Worm (Caenorhabditis elegans) whole organism, L1 larva: ENCODE results near the gene nmur-1.

Experiments
- C34B4.2 ChIP-seq: sonication (generic microtip); optimal IDR thresholded peaks from 2 replicates; lab custom pipeline; 2017; ENCODE audit warnings: mild to moderate bottlenecking, missing genetic modification characterization, missing compliant biosample characterization
- F16B12.6 ChIP-seq: fragments of 150-350 bp; optimal IDR thresholded peaks from 2 replicates; lab custom pipeline; 2014; ENCODE audit warnings: missing biosample characterization, missing genetic modification characterization
- Y116A8C.19 ChIP-seq: sonication (generic microtip); optimal IDR thresholded peaks from 2 replicates; lab custom pipeline; 2016; ENCODE audit warnings: missing compliant biosample characterization, missing genetic modification characterization, borderline replicate concordance
- aha-1 ChIP-seq: fragments of 150-350 bp; optimal IDR thresholded peaks from 2 replicates; lab custom pipeline; 2014; ENCODE audit warnings: missing biosample characterization, missing genetic modification characterization
- ama-1 ChIP-seq: fragments of 150-350 bp; optimal IDR thresholded peaks from 2 replicates; lab custom pipeline; 2014
- ceh-63 ChIP-seq: fragments of 200-800 bp; sonication (Bioruptor generic); optimal IDR thresholded peaks from 2 replicates; lab custom pipeline; 2018; ENCODE audit warnings: mild to moderate bottlenecking, missing genetic modification characterization, missing compliant biosample characterization
- ceh-8 ChIP-seq: fragments of 200-800 bp; sonication (Bioruptor generic); optimal IDR thresholded peaks from 2 replicates; lab custom pipeline; 2018; ENCODE audit warnings: mild to moderate bottlenecking, missing genetic modification characterization, moderate library complexity, missing compliant biosample characterization
- ces-1 ChIP-seq: fragments of 150-350 bp; optimal IDR thresholded peaks from 2 replicates; lab custom pipeline; 2014; ENCODE audit warnings: missing biosample characterization, missing genetic modification reagents, missing genetic modification characterization
- efl-1 ChIP-seq, 4 experiments: fragments of 150-350 bp; optimal IDR thresholded peaks in 3 of 4; peaks in 1 of 4; 1 replicate in 1 of 4; 2 replicates in 3 of 4; lab custom pipeline; 2014; ENCODE audit warnings: missing biosample characterization in 2 of 4, missing genetic modification characterization in 2 of 4, missing genetic modification reagents in 2 of 4
- efl-3 ChIP-seq: fragments of 200-800 bp; sonication (Bioruptor generic); optimal IDR thresholded peaks from 2 replicates; lab custom pipeline; 2018; ENCODE audit warnings: mild to moderate bottlenecking, missing genetic modification characterization, missing compliant biosample characterization
- egl-27 ChIP-seq, 2 experiments: fragments of 150-350 bp in 1 of 2; sonication (generic microtip); optimal IDR thresholded peaks; 3 replicates each; lab custom pipeline; 2017 to 2018; ENCODE audit warnings: missing biosample characterization in 2 of 2, missing genetic modification characterization in 2 of 2, missing genetic modification reagents in 2 of 2
- elt-3 ChIP-seq, 6 experiments: fragments of 150-350 bp in 1 of 6; sonication (generic microtip); optimal IDR thresholded peaks; 2 replicates each; lab custom pipeline; 2017 to 2018; ENCODE audit warnings: missing biosample characterization in 6 of 6, missing genetic modification characterization in 6 of 6, inconsistent platforms in 1 of 6
- fkh-10 ChIP-seq: sonication (generic microtip); optimal IDR thresholded peaks from 2 replicates; lab custom pipeline; 2017; ENCODE audit warnings: missing biosample characterization, missing genetic modification reagents, missing genetic modification characterization
- fkh-4 ChIP-seq: sonication (generic microtip); optimal IDR thresholded peaks from 2 replicates; lab custom pipeline; 2016; ENCODE audit warnings: missing compliant biosample characterization, missing genetic modification characterization, borderline replicate concordance
- fkh-8 ChIP-seq: sonication (generic microtip); optimal IDR thresholded peaks from 2 replicates; lab custom pipeline; 2016; ENCODE audit warnings: mild to moderate bottlenecking, missing genetic modification characterization, missing compliant biosample characterization
- fos-1 ChIP-seq: fragments of 150-350 bp; optimal IDR thresholded peaks from 2 replicates; lab custom pipeline; 2014; ENCODE audit warnings: missing biosample characterization, missing genetic modification characterization
- grh-1 ChIP-seq: fragments of 200-800 bp; sonication (Bioruptor generic); IDR thresholded peaks from 2 replicates; pipeline ENCODE4 v1.3.6; 2022; ENCODE audit warnings: missing genetic modification reagents, missing genetic modification characterization, missing compliant biosample characterization
- hlh-17 ChIP-seq: fragments of 200-800 bp; sonication (Bioruptor generic); optimal IDR thresholded peaks from 2 replicates; lab custom pipeline; 2018; ENCODE audit warnings: missing genetic modification characterization, mild to moderate bottlenecking, missing compliant biosample characterization, moderate library complexity, borderline replicate concordance
- hlh-4 ChIP-seq: sonication (generic microtip); optimal IDR thresholded peaks from 2 replicates; lab custom pipeline; 2016; ENCODE audit warnings: mild to moderate bottlenecking, missing genetic modification characterization, missing compliant biosample characterization
- hpl-2 ChIP-seq: fragments of 150-350 bp; optimal IDR thresholded peaks from 2 replicates; lab custom pipeline; 2014; ENCODE audit warnings: missing biosample characterization, missing genetic modification reagents, missing genetic modification characterization
- irx-1 ChIP-seq: sonication (generic microtip); optimal IDR thresholded peaks from 2 replicates; lab custom pipeline; 2016; ENCODE audit warnings: missing genetic modification characterization, missing compliant biosample characterization
- isw-1 ChIP-seq: fragments of 200-800 bp; sonication (Bioruptor generic); IDR thresholded peaks from 2 replicates; pipeline ENCODE4 v1.3.6; 2022; ENCODE audit warnings: missing genetic modification characterization, missing compliant biosample characterization
- jun-1 ChIP-seq: fragments of 150-350 bp; optimal IDR thresholded peaks from 2 replicates; lab custom pipeline; 2014; ENCODE audit warnings: missing biosample characterization, missing genetic modification reagents, missing genetic modification characterization
- lin-13 ChIP-seq: fragments of 150-350 bp; optimal IDR thresholded peaks from 2 replicates; lab custom pipeline; 2014; ENCODE audit warnings: missing biosample characterization, missing genetic modification reagents, missing genetic modification characterization
- lin-14 ChIP-seq: fragments of 200-800 bp; sonication (Bioruptor generic); optimal IDR thresholded peaks from 2 replicates; lab custom pipeline; 2018; ENCODE audit warnings: mild to moderate bottlenecking, missing genetic modification characterization, moderate library complexity, missing compliant biosample characterization
- lin-15B ChIP-seq: fragments of 150-350 bp; sonication (generic microtip); optimal IDR thresholded peaks from 3 replicates; lab custom pipeline; 2014; ENCODE audit warnings: missing biosample characterization, missing genetic modification characterization
- lin-39 ChIP-seq: fragments of 150-350 bp; optimal IDR thresholded peaks from 2 replicates; lab custom pipeline; 2014; ENCODE audit warnings: missing biosample characterization, missing genetic modification reagents, missing genetic modification characterization
- lir-3 ChIP-seq: sonication (generic microtip); optimal IDR thresholded peaks from 2 replicates; lab custom pipeline; 2016; ENCODE audit warnings: mild to moderate bottlenecking, missing genetic modification characterization, moderate library complexity, missing compliant biosample characterization; ENCODE audit not compliant: poor library complexity
- lsy-2 ChIP-seq, 2 experiments: fragments of 150-350 bp; optimal IDR thresholded peaks; 2 replicates each; lab custom pipeline; 2014; ENCODE audit warnings: missing biosample characterization in 2 of 2, missing genetic modification characterization in 2 of 2
- mab-9 ChIP-seq: fragments of 200-800 bp; sonication (Bioruptor generic); IDR thresholded peaks from 2 replicates; pipeline ENCODE4 v1.3.6; 2022; ENCODE audit warnings: missing genetic modification reagents, missing genetic modification characterization, missing compliant biosample characterization
- mdl-1 ChIP-seq, 2 experiments: fragments of 150-350 bp; optimal IDR thresholded peaks; 2 replicates each; lab custom pipeline; 2014 to 2017; ENCODE audit warnings: missing biosample characterization in 2 of 2, missing genetic modification characterization in 2 of 2, inconsistent platforms in 1 of 2
- mep-1 ChIP-seq: fragments of 150-350 bp; optimal IDR thresholded peaks from 2 replicates; lab custom pipeline; 2014; ENCODE audit warnings: missing biosample characterization, missing genetic modification characterization
- nhr-11 ChIP-seq: fragments of 150-350 bp; optimal IDR thresholded peaks from 2 replicates; lab custom pipeline; 2014; ENCODE audit warnings: missing biosample characterization, missing genetic modification characterization
- nhr-12 ChIP-seq: sonication (generic microtip); optimal IDR thresholded peaks from 2 replicates; lab custom pipeline; 2017; ENCODE audit warnings: missing biosample characterization, missing genetic modification characterization
- nhr-237 ChIP-seq: fragments of 150-350 bp; optimal IDR thresholded peaks from 2 replicates; lab custom pipeline; 2014; ENCODE audit warnings: missing biosample characterization, missing genetic modification characterization
- nhr-71 ChIP-seq: sonication (generic microtip); optimal IDR thresholded peaks from 2 replicates; lab custom pipeline; 2016; ENCODE audit warnings: mild to moderate bottlenecking, missing genetic modification characterization, moderate library complexity, missing compliant biosample characterization
- nhr-76 ChIP-seq: sonication (generic microtip); optimal IDR thresholded peaks from 2 replicates; lab custom pipeline; 2017; ENCODE audit warnings: missing biosample characterization, missing genetic modification characterization
- nhr-77 ChIP-seq: fragments of 150-350 bp; optimal IDR thresholded peaks from 2 replicates; lab custom pipeline; 2014; ENCODE audit warnings: missing biosample characterization, missing genetic modification characterization
- nhr-85 ChIP-seq: sonication (generic microtip); peaks from one replicate; lab custom pipeline; 2016; ENCODE audit warnings: missing genetic modification characterization, inconsistent platforms, missing compliant biosample characterization
- nhr-90 ChIP-seq: sonication (generic microtip); optimal IDR thresholded peaks from 2 replicates; lab custom pipeline; 2016; ENCODE audit warnings: mild to moderate bottlenecking, missing genetic modification characterization, missing compliant biosample characterization; ENCODE audit not compliant: poor library complexity
- pag-3 ChIP-seq: sonication (generic microtip); optimal IDR thresholded peaks from 2 replicates; lab custom pipeline; 2017; ENCODE audit warnings: missing genetic modification characterization, mild to moderate bottlenecking, missing compliant biosample characterization, antibody characterized with exemption, borderline replicate concordance; ENCODE audit not compliant: insufficient read depth
- pax-3 ChIP-seq: fragments of 200-800 bp; sonication (Bioruptor generic); optimal IDR thresholded peaks from 2 replicates; lab custom pipeline; 2018; ENCODE audit warnings: mild to moderate bottlenecking, missing genetic modification characterization, moderate library complexity, missing compliant biosample characterization
- snu-23 ChIP-seq: sonication (generic microtip); optimal IDR thresholded peaks from 2 replicates; lab custom pipeline; 2016; ENCODE audit warnings: missing genetic modification characterization, missing compliant biosample characterization
- sptf-1 ChIP-seq: fragments of 150-350 bp; optimal IDR thresholded peaks from 2 replicates; lab custom pipeline; 2014; ENCODE audit warnings: missing biosample characterization, missing genetic modification characterization
- swsn-7 ChIP-seq: sonication (generic microtip); optimal IDR thresholded peaks from 2 replicates; lab custom pipeline; 2016; ENCODE audit warnings: missing genetic modification characterization, missing compliant biosample characterization
- tbx-2 ChIP-seq: sonication (generic microtip); optimal IDR thresholded peaks from 2 replicates; lab custom pipeline; 2016; ENCODE audit warnings: missing genetic modification characterization, missing compliant biosample characterization
- unc-30 ChIP-seq: sonication (generic microtip); optimal IDR thresholded peaks from 2 replicates; lab custom pipeline; 2017; ENCODE audit warnings: missing biosample characterization, missing genetic modification characterization
- unc-62 ChIP-seq: fragments of 150-350 bp; optimal IDR thresholded peaks from 2 replicates; lab custom pipeline; 2014; ENCODE audit warnings: missing biosample characterization, missing genetic modification reagents, missing genetic modification characterization
- unc-98 ChIP-seq: fragments of 200-800 bp; sonication (Bioruptor generic); IDR thresholded peaks from 2 replicates; pipeline ENCODE4 v1.3.6; 2022; ENCODE audit warnings: missing genetic modification characterization, missing compliant biosample characterization
- vab-15 ChIP-seq: sonication (generic microtip); optimal IDR thresholded peaks from 2 replicates; lab custom pipeline; 2017; ENCODE audit warnings: missing genotype, mild to moderate bottlenecking, missing genetic modification characterization, missing compliant biosample characterization
- xbp-1 ChIP-seq: sonication (generic microtip); optimal IDR thresholded peaks from 2 replicates; lab custom pipeline; 2016; ENCODE audit warnings: missing genetic modification characterization, missing compliant biosample characterization
- zag-1 ChIP-seq: fragments of 150-350 bp; optimal IDR thresholded peaks from 2 replicates; lab custom pipeline; 2014; ENCODE audit warnings: missing biosample characterization, missing genetic modification characterization
- ztf-11 ChIP-seq, 2 experiments: sonication (generic microtip); optimal IDR thresholded peaks; 2 replicates each; lab custom pipeline; 2016 to 2017; ENCODE audit warnings: missing genetic modification characterization in 2 of 2, missing biosample characterization in 1 of 2, missing compliant biosample characterization in 1 of 2

The nmur-1 gene

DNA sequence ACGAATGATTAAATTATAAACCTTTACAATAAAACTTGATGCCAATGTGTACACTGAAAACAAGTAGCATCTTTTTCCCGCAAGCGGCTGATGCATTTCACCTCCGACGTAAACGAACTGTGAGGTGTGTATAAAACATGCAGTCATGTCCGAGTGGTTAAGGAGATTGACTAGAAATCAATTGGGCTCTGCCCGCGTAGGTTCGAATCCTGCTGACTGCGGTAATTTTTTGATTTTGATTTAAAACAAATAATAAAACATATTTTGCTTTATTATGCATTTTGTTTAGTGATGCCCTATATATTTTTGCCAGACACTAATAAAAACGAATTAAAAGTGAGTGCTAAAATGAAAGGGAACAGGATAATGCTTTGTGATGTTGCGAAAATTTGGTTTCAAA lies 9.3 kb upstream of the nmur-1 start:
- TF ChIP-seq vab-15 (tag; lab: Kevin White, UChicago) (no peak), lsy-2 (tag; optimal IDR thresholded peaks at IDR 0.05; lab: Kevin White, UChicago) (peak in 1 of 2 experiments; percentile 28), xbp-1 (tag; lab: Kevin White, UChicago) (peak; percentile 45), swsn-7 (tag; lab: Kevin White, UChicago) (peak; percentile 49), aha-1 (tag; lab: Kevin White, UChicago) (no peak), efl-3 (GFP tag; lab: Kevin White, UChicago) (no peak), sptf-1 (tag; lab: Kevin White, UChicago) (no peak), pag-3 (no peak), mdl-1 (tag; optimal IDR thresholded peaks at IDR 0.05; lab: Kevin White, UChicago) (peak in 1 of 2 experiments; percentile 31), snu-23 (peak; percentile 72), lin-15B (tag; lab: Kevin White, UChicago) (no peak), ama-1 (lab: Kevin White, UChicago) (no peak), F16B12.6 (tag; lab: Kevin White, UChicago) (no peak), fkh-10 (no peak), nhr-90 (tag; lab: Kevin White, UChicago) (peak; percentile 66), mep-1 (tag; lab: Kevin White, UChicago) (peak; percentile 47), ztf-11 (tag; optimal IDR thresholded peaks at IDR 0.05; lab: Kevin White, UChicago) (no peak), tbx-2 (tag; lab: Kevin White, UChicago) (peak; percentile 30), zag-1 (no peak), nhr-85 (tag; lab: Kevin White, UChicago) (peak; percentile 77), nhr-77 (tag; lab: Kevin White, UChicago) (no peak), ceh-63 (GFP tag; lab: Kevin White, UChicago) (no peak), lin-14 (peak; percentile 27), fkh-8 (no peak), nhr-11 (no peak), hlh-17 (GFP tag; lab: Kevin White, UChicago) (no peak), pax-3 (no peak), unc-98 (no peak), ces-1 (no peak), unc-30 (tag; lab: Kevin White, UChicago) (no peak), lin-13 (no peak), elt-3 (tag; optimal IDR thresholded peaks at IDR 0.05; lab: Kevin White, UChicago) (no peak), jun-1 (tag; lab: Kevin White, UChicago) (no peak), isw-1 (GFP tag; lab: Robert Waterston, UW) (no peak), ceh-8 (GFP tag; lab: Kevin White, UChicago) (no peak), hlh-4 (tag; lab: Kevin White, UChicago) (no peak), irx-1 (tag; lab: Kevin White, UChicago) (peak; percentile 9), lin-39 (tag; lab: Kevin White, UChicago) (no peak), unc-62 (GFP tag; lab: Kevin White, UChicago) (no peak), hpl-2 (GFP tag; lab: Kevin White, UChicago) (no peak), grh-1 (GFP tag; lab: Robert Waterston, UW) (no peak), nhr-12 (tag; lab: Kevin White, UChicago) (no peak), C34B4.2 (tag; lab: Kevin White, UChicago) (no peak), mab-9 (GFP tag; lab: Robert Waterston, UW) (no peak), nhr-71 (tag; lab: Kevin White, UChicago) (peak; percentile 53), efl-1 (optimal IDR thresholded peaks at IDR 0.05; lab: Kevin White, UChicago) (peak in 1 of 2 experiments; percentile 3), efl-1 (GFP tag; optimal IDR thresholded peaks at IDR 0.05 in 1 of 2; lab: Kevin White, UChicago) (peak in 1 of 2 experiments; percentile 66), fkh-4 (tag; lab: Kevin White, UChicago) (no peak), nhr-76 (tag; lab: Kevin White, UChicago) (no peak), egl-27 (tag; optimal IDR thresholded peaks at IDR 0.05; lab: Kevin White, UChicago) (no peak), fos-1 (tag; lab: Kevin White, UChicago) (no peak), nhr-237 (no peak), lir-3 (tag; lab: Kevin White, UChicago) (peak; percentile 20), Y116A8C.19 (tag; lab: Kevin White, UChicago) (no peak)
